Worm (Caenorhabditis elegans): ENCODE measurements around the gene dpy-26.

DNA sequence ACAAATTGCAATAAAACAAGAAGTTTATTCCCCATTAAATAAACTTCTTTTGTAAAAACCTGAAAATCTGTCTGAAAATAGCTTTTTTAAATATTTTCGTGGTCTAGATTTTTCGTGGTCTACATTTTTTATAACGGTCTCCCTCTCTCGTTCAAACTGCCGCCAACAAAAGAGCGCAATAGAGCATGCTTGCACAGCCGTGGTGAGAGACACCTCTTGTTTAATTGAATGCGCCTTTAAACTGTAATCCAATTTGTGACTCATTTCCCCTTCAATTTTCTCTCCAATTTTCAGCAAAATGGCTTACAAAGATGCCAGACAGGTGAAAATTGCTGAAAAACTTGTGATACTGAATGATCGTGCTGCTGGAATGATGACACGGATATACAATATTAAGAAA, 47.0 kb downstream of the dpy-26 start, which contains the start of gene gex-3:
- TF ChIP-seq klf-2 (GFP tag; conservative IDR thresholded peaks at IDR 0.05) = no peak
- TF ChIP-seq flt-1 (GFP tag; IDR thresholded peaks at IDR 0.05) = no peak
- TF ChIP-seq ref-1 (GFP tag; conservative IDR thresholded peaks at IDR 0.05) = no peak
